Worm (Caenorhabditis elegans): ENCODE data around the gene sup-1.

ce11 chrIII:11699959-11700358 lies 37.5 kb downstream of the sup-1 start, which contains the start of gene pqn-84:
- no peak for TF ChIP-seq D2030.7 (GFP tag; IDR thresholded peaks at IDR 0.05)
- TF ChIP-seq nfya-1 (tag; optimal IDR thresholded peaks at IDR 0.05; ENCODE audit: borderline replicate concordance, insufficient read depth), result no peak
- TF ChIP-seq nfyb-1 (GFP tag; IDR thresholded peaks at IDR 0.05), result no peak
- TF ChIP-seq pha-4 (tag; optimal IDR thresholded peaks at IDR 0.05), result no peak
- TF ChIP-seq ceh-58 (GFP tag; IDR thresholded peaks at IDR 0.05), result no peak

All from whole organism, young adult.